Fruit fly (Drosophila melanogaster) whole organism, embryonic: ENCODE measurements around the gene RpS15Aa.
A peak's percentile ranks its signal among the peaks of the same experiment; 100 is the strongest.

Experiments
- CG10654 ChIP-seq: fragments of 200-800 bp; sonication (Bioruptor generic); optimal IDR thresholded peaks from 2 replicates; lab custom pipeline; 2016; ENCODE audit warnings: missing biosample characterization, missing genetic modification characterization
- CG11085 ChIP-seq: fragments of 200-800 bp; sonication (Bioruptor generic); IDR thresholded peaks from 2 replicates; pipeline ENCODE4 v1.3.6; 2022; ENCODE audit warnings: missing biosample characterization, missing genetic modification characterization
- CG11456 ChIP-seq: fragments of 200-800 bp; sonication (Bioruptor generic); IDR thresholded peaks from 3 replicates; pipeline ENCODE4 v1.3.6; 2022; ENCODE audit warnings: missing biosample characterization, missing genetic modification characterization
- CG12155 ChIP-seq: fragments of 200-800 bp; sonication (Bioruptor generic); optimal IDR thresholded peaks from 3 replicates; lab custom pipeline; 2016; ENCODE audit warnings: missing biosample characterization, missing genetic modification characterization
- CG12236 ChIP-seq: fragments of 200-800 bp; sonication (Bioruptor generic); optimal IDR thresholded peaks from 2 replicates; lab custom pipeline; 2016; ENCODE audit warnings: missing biosample characterization, missing genetic modification characterization
- CG1233 ChIP-seq: fragments of 200-800 bp; sonication (Bioruptor generic); optimal IDR thresholded peaks from 4 replicates; lab custom pipeline; 2018; ENCODE audit warnings: missing biosample characterization, mild to moderate bottlenecking, missing genetic modification characterization
- CG14441 ChIP-seq: fragments of 200-800 bp; sonication (Bioruptor generic); IDR thresholded peaks from 2 replicates; pipeline ENCODE4 v1.3.6; 2022; ENCODE audit warnings: missing biosample characterization, missing genetic modification characterization
- CG14710 ChIP-seq: fragments of 200-800 bp; sonication (Bioruptor generic); optimal IDR thresholded peaks from 3 replicates; lab custom pipeline; 2019; ENCODE audit warnings: missing biosample characterization, mild to moderate bottlenecking, missing genetic modification characterization, moderate library complexity
- CG15514 ChIP-seq: fragments of 200-800 bp; sonication (Bioruptor generic); optimal IDR thresholded peaks from 3 replicates; lab custom pipeline; 2017; ENCODE audit warnings: missing biosample characterization, missing genetic modification characterization, mild to moderate bottlenecking, moderate library complexity, missing genetic modification reagents
- CG16815 ChIP-seq: fragments of 200-800 bp; sonication (Bioruptor generic); optimal IDR thresholded peaks from 3 replicates; lab custom pipeline; 2017; ENCODE audit warnings: missing biosample characterization, mild to moderate bottlenecking, missing genetic modification characterization
- CG17328 ChIP-seq: fragments of 200-800 bp; sonication (Bioruptor generic); IDR thresholded peaks from 2 replicates; pipeline ENCODE4 v1.3.6; 2022; ENCODE audit warnings: missing biosample characterization, missing genetic modification characterization
- CG17568 ChIP-seq: fragments of 200-800 bp; sonication (Bioruptor generic); optimal IDR thresholded peaks from 2 replicates; lab custom pipeline; 2018; ENCODE audit warnings: missing biosample characterization, mild to moderate bottlenecking, missing genetic modification characterization, moderate library complexity
- CG18262 ChIP-seq: fragments of 200-800 bp; optimal IDR thresholded peaks from 3 replicates; lab custom pipeline; 2019; ENCODE audit warnings: missing biosample characterization, mild to moderate bottlenecking, missing genetic modification characterization, moderate library complexity
- CG2116 ChIP-seq: fragments of 200-800 bp; sonication (Bioruptor generic); optimal IDR thresholded peaks from 3 replicates; lab custom pipeline; 2018; ENCODE audit warnings: missing biosample characterization, mild to moderate bottlenecking, missing genetic modification characterization
- CG2129 ChIP-seq: fragments of 200-800 bp; sonication (Bioruptor generic); IDR thresholded peaks from 2 replicates; pipeline ENCODE4 v1.3.6; 2022; ENCODE audit warnings: missing biosample characterization, missing genetic modification characterization; ENCODE audit not compliant: partially characterized antibody
- CG2678 ChIP-seq: fragments of 200-800 bp; sonication (Bioruptor generic); optimal IDR thresholded peaks from 3 replicates; lab custom pipeline; 2019; ENCODE audit warnings: missing biosample characterization, mild to moderate bottlenecking, missing genetic modification characterization, moderate library complexity
- CG31224 ChIP-seq: fragments of 200-800 bp; sonication (Bioruptor generic); IDR thresholded peaks from 2 replicates; pipeline ENCODE4 v1.3.6; 2022; ENCODE audit warnings: missing biosample characterization, missing genetic modification characterization
- CG3163 ChIP-seq: fragments of 200-800 bp; sonication (Bioruptor generic); optimal IDR thresholded peaks from 3 replicates; lab custom pipeline; 2016; ENCODE audit warnings: missing biosample characterization, missing genetic modification characterization
- CG3407 ChIP-seq: fragments of 200-800 bp; sonication (Bioruptor generic); optimal IDR thresholded peaks from 2 replicates; lab custom pipeline; 2018; ENCODE audit warnings: missing biosample characterization, mild to moderate bottlenecking, missing genetic modification characterization
- CG3838 ChIP-seq: fragments of 200-800 bp; sonication (Bioruptor generic); optimal IDR thresholded peaks from 3 replicates; lab custom pipeline; 2016; ENCODE audit warnings: missing biosample characterization, missing genetic modification characterization
- CG3847 ChIP-seq: fragments of 200-800 bp; sonication (Bioruptor generic); IDR thresholded peaks from 2 replicates; pipeline ENCODE4 v1.3.6; 2022; ENCODE audit warnings: missing biosample characterization, missing genetic modification characterization
- CG43689 ChIP-seq: fragments of 200-800 bp; sonication (Bioruptor generic); IDR thresholded peaks from 2 replicates; pipeline ENCODE4 v1.3.6; 2022; ENCODE audit warnings: missing biosample characterization, missing genetic modification characterization
- CG4404 ChIP-seq: fragments of 200-800 bp; sonication (Bioruptor generic); IDR thresholded peaks from 2 replicates; pipeline ENCODE4 v1.3.6; 2022; ENCODE audit warnings: missing biosample characterization, missing genetic modification characterization
- CG4820 ChIP-seq: fragments of 200-800 bp; sonication (Bioruptor generic); optimal IDR thresholded peaks from 3 replicates; lab custom pipeline; 2016; ENCODE audit warnings: missing biosample characterization, missing genetic modification characterization
- CG6654 ChIP-seq: fragments of 200-800 bp; sonication (Bioruptor generic); optimal IDR thresholded peaks from 2 replicates; lab custom pipeline; 2017; ENCODE audit warnings: missing biosample characterization, mild to moderate bottlenecking, missing genetic modification characterization
- CG7357 ChIP-seq: fragments of 200-800 bp; sonication (Bioruptor generic); IDR thresholded peaks from 3 replicates; pipeline ENCODE4 v1.3.6; 2022; ENCODE audit warnings: missing biosample characterization, missing genetic modification characterization
- CG7745 ChIP-seq: fragments of 200-800 bp; sonication (Bioruptor generic); optimal IDR thresholded peaks from 2 replicates; lab custom pipeline; 2018; ENCODE audit warnings: missing biosample characterization, mild to moderate bottlenecking, missing genetic modification characterization, moderate library complexity
- CG8359 ChIP-seq: fragments of 200-800 bp; sonication (Bioruptor generic); optimal IDR thresholded peaks from 2 replicates; lab custom pipeline; 2017; ENCODE audit warnings: missing biosample characterization, mild to moderate bottlenecking, missing genetic modification characterization, borderline replicate concordance
- CG8765 ChIP-seq: fragments of 200-800 bp; sonication (Bioruptor generic); IDR thresholded peaks from 2 replicates; pipeline ENCODE4 v1.3.6; 2022; ENCODE audit warnings: missing biosample characterization, missing genetic modification characterization
- CG9817 ChIP-seq: fragments of 200-800 bp; sonication (Bioruptor generic); optimal IDR thresholded peaks from 2 replicates; lab custom pipeline; 2018; ENCODE audit warnings: missing biosample characterization, mild to moderate bottlenecking, missing genetic modification characterization, moderate library complexity
- Dll ChIP-seq: fragments of 200-800 bp; sonication (Bioruptor generic); IDR thresholded peaks from 4 replicates; pipeline ENCODE4 v1.3.6; 2022; ENCODE audit warnings: missing biosample characterization, missing genetic modification characterization; ENCODE audit not compliant: partially characterized antibody
- Drgx ChIP-seq: fragments of 200-800 bp; sonication (Bioruptor generic); IDR thresholded peaks from 2 replicates; pipeline ENCODE4 v1.3.6; 2022; ENCODE audit warnings: missing biosample characterization, missing genetic modification characterization
- GATAe ChIP-seq: fragments of 200-800 bp; sonication (Bioruptor generic); conservative IDR thresholded peaks from 2 replicates; pipeline ENCODE4 v1.3.6; 2022; ENCODE audit warnings: missing biosample characterization, missing genetic modification characterization
- Max ChIP-seq: fragments of 200-800 bp; sonication (Bioruptor generic); optimal IDR thresholded peaks from 2 replicates; lab custom pipeline; 2016; ENCODE audit warnings: missing biosample characterization, mild to moderate bottlenecking, missing genetic modification characterization
- Myb ChIP-seq: fragments of 200-800 bp; sonication (Bioruptor generic); optimal IDR thresholded peaks from 2 replicates; lab custom pipeline; 2016; ENCODE audit warnings: missing biosample characterization, missing genetic modification characterization
- Nf-YA ChIP-seq: fragments of 200-800 bp; sonication (Bioruptor generic); IDR thresholded peaks from 2 replicates; pipeline ENCODE4 v1.3.6; 2022; ENCODE audit warnings: missing biosample characterization, missing genetic modification characterization
- Rfx ChIP-seq: fragments of 200-800 bp; sonication (Bioruptor generic); IDR thresholded peaks from 2 replicates; pipeline ENCODE4 v1.3.6; 2022; ENCODE audit warnings: missing biosample characterization, missing genetic modification characterization
- Side ChIP-seq: fragments of 200-800 bp; sonication (Bioruptor generic); optimal IDR thresholded peaks from 2 replicates; lab custom pipeline; 2016; ENCODE audit warnings: missing biosample characterization, missing genetic modification characterization
- Six4 ChIP-seq: fragments of 200-800 bp; sonication (Bioruptor generic); optimal IDR thresholded peaks from 2 replicates; lab custom pipeline; 2016; ENCODE audit warnings: missing biosample characterization, missing genetic modification characterization
- YL-1 ChIP-seq: fragments of 200-800 bp; sonication (Bioruptor generic); optimal IDR thresholded peaks from 3 replicates; lab custom pipeline; 2017; ENCODE audit warnings: missing biosample characterization, mild to moderate bottlenecking, missing genetic modification characterization
- abd-A ChIP-seq: fragments of 200-800 bp; sonication (Bioruptor generic); optimal IDR thresholded peaks from 3 replicates; lab custom pipeline; 2019; ENCODE audit warnings: missing biosample characterization, mild to moderate bottlenecking, missing genetic modification characterization, moderate library complexity
- al ChIP-seq: fragments of 200-800 bp; sonication (Bioruptor generic); IDR thresholded peaks from 2 replicates; pipeline ENCODE4 v1.3.6; 2022; ENCODE audit warnings: missing biosample characterization, missing genetic modification characterization
- crp ChIP-seq, 2 experiments: fragments of 200-800 bp; sonication (Bioruptor generic); optimal IDR thresholded peaks; 2 replicates in 1 of 2; 3 replicates in 1 of 2; lab custom pipeline; 2017; ENCODE audit warnings: missing biosample characterization in 2 of 2, missing genetic modification characterization in 2 of 2, mild to moderate bottlenecking in 1 of 2, moderate library complexity in 1 of 2
- cwo ChIP-seq: fragments of 200-800 bp; sonication (Bioruptor generic); optimal IDR thresholded peaks from 3 replicates; lab custom pipeline; 2017; ENCODE audit warnings: missing biosample characterization, missing genetic modification characterization, mild to moderate bottlenecking, moderate library complexity, missing genetic modification reagents
- en ChIP-seq: fragments of 200-800 bp; sonication (Bioruptor generic); optimal IDR thresholded peaks from 2 replicates; lab custom pipeline; 2016; ENCODE audit warnings: missing biosample characterization, missing genetic modification characterization
- gfzf ChIP-seq: fragments of 200-800 bp; sonication (Bioruptor generic); optimal IDR thresholded peaks from 2 replicates; lab custom pipeline; 2016; ENCODE audit warnings: missing biosample characterization, mild to moderate bottlenecking, missing genetic modification characterization, moderate library complexity
- lov ChIP-seq, 2 experiments: fragments of 200-800 bp in 1 of 2; fragments of >200 bp in 1 of 2; sonication (Bioruptor generic) in 1 of 2; IDR thresholded peaks in 1 of 2; optimal IDR thresholded peaks in 1 of 2; 2 replicates in 1 of 2; 3 replicates in 1 of 2; pipeline versions ENCODE4 v1.3.6 to Lab custom; 2017 to 2022; ENCODE audit warnings: missing biosample characterization in 1 of 2, missing genetic modification characterization in 1 of 2
- run ChIP-seq: fragments of 200-800 bp; sonication (Bioruptor generic); optimal IDR thresholded peaks from 3 replicates; lab custom pipeline; 2018; ENCODE audit warnings: missing biosample characterization, mild to moderate bottlenecking, missing genetic modification characterization
- sens ChIP-seq: fragments of 200-800 bp; sonication (Bioruptor generic); peaks from one replicate; lab custom pipeline; 2016; ENCODE audit warnings: missing biosample characterization, missing genetic modification characterization
- sna ChIP-seq: fragments of 200-800 bp; sonication (Bioruptor generic); IDR thresholded peaks from 2 replicates; pipeline ENCODE4 v1.3.6; 2022; ENCODE audit warnings: missing biosample characterization, missing genetic modification characterization; ENCODE audit not compliant: partially characterized antibody

RpS15Aa gene

DNA sequence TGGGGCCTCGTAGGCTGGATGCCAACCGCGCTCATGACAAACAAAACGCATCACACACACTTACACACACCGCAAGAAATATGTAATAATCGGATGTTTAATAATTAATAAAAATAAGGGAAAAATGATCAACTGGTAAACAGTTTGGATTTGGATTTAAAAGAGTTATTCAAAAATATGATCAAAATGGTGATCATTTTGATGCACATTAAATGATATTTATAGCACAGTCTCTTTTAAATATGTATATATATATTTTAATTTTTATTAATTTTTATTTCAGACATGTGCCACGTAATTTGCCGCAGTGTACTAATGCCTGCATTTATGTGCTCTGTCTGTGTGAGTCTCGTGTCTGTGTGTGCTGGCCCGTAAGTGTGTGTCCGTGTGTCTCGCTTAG is 7.8 kb upstream of the RpS15Aa start (continued):
- TF ChIP-seq CG43689 (GFP tag; lab: Robert Waterston, UW) (no peak), CG2678 (tag; lab: Kevin White, UChicago) (peak; percentile 25), Drgx (GFP tag; lab: Robert Waterston, UW) (0 out of 2 replicates have a peak, but pooled peaks have one; percentile 21), CG12155 (no peak), en (no peak), CG6654 (GFP tag; lab: Kevin White, UChicago) (no peak), CG31224 (GFP tag; lab: Robert Waterston, UW) (no peak), sna (no peak), Six4 (GFP tag; lab: Kevin White, UChicago) (no peak)

DNA sequence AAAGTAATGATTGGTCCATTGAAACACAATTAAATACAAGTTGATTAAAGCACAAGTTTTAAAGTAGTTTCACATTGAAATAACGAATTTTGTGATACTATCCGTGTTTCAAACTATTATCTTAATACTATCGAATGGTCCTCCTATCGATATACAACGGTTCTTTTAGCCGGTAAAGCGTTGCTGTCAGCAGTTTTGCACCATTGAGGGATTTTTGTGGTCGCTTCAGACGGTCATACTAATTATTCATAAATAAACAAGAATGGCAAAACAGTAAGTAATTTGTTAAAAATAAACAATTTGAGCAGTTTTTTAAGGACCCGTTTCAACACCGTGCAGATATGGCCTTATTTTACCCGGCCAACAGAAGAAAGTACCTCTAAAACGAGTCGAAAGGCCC is 608 bp upstream of the RpS15Aa start, which contains the start of gene CG15747:
Gene CG15747 (plus strand): TSS at position 206 of the 400 bp plus-strand sequence.
- no peak for TF ChIP-seq CG16815 (GFP tag; lab: Kevin White, UChicago)
- TF ChIP-seq CG2129 (GFP tag; lab: Robert Waterston, UW), result peak; percentile 29; the same call in 1 of the 2 replicates
- no peak for TF ChIP-seq CG7745 (tag; lab: Kevin White, UChicago)
- no peak for TF ChIP-seq Side
- TF ChIP-seq CG3838 (GFP tag; lab: Kevin White, UChicago), result no peak
- no peak; the same call in 3 of the 4 replicates for TF ChIP-seq Dll (GFP tag; lab: Robert Waterston, UW)
- no peak for TF ChIP-seq CG8765
- no peak for TF ChIP-seq CG18262 (tag; lab: Kevin White, UChicago)
- TF ChIP-seq CG4820 (GFP tag; lab: Kevin White, UChicago), result no peak
- no peak for TF ChIP-seq lov (optimal IDR thresholded peaks at IDR 0.05; lab: Kevin White, UChicago)
- no peak for TF ChIP-seq lov (GFP tag; IDR thresholded peaks at IDR 0.05; lab: Robert Waterston, UW)
- no peak for TF ChIP-seq al (GFP tag; lab: Robert Waterston, UW)
- no peak for TF ChIP-seq crp (GFP tag; optimal IDR thresholded peaks at IDR 0.05; lab: Kevin White, UChicago)
- TF ChIP-seq CG4404 (GFP tag; lab: Robert Waterston, UW), result no peak
- TF ChIP-seq YL-1, result no peak
- TF ChIP-seq CG11456 (GFP tag; lab: Robert Waterston, UW), result no peak
- TF ChIP-seq Myb (GFP tag; lab: Kevin White, UChicago), result peak; percentile 53
- TF ChIP-seq Nf-YA (GFP tag; lab: Robert Waterston, UW), result no peak
- no peak for TF ChIP-seq abd-A
- TF ChIP-seq run, result no peak
- no peak for TF ChIP-seq CG12236 (GFP tag; lab: Kevin White, UChicago)
- no peak for TF ChIP-seq CG3847 (GFP tag; lab: Robert Waterston, UW)
- TF ChIP-seq CG11085 (GFP tag; lab: Robert Waterston, UW), result no peak
- no peak for TF ChIP-seq cwo (GFP tag; lab: Kevin White, UChicago)
- TF ChIP-seq CG2116 (GFP tag; lab: Kevin White, UChicago), result peak; percentile 13
- no peak for TF ChIP-seq CG10654 (GFP tag; lab: Kevin White, UChicago)
- TF ChIP-seq CG15514, result no peak
- TF ChIP-seq CG7357 (GFP tag; lab: Robert Waterston, UW), result no peak
- no peak for TF ChIP-seq CG9817 (tag; lab: Kevin White, UChicago)
- no peak for TF ChIP-seq CG14441
- TF ChIP-seq CG3407, result no peak
- no peak for TF ChIP-seq CG17568 (GFP tag; lab: Kevin White, UChicago)
- TF ChIP-seq CG14710 (tag; lab: Kevin White, UChicago), result no peak
- no peak for TF ChIP-seq CG3163 (GFP tag; lab: Kevin White, UChicago)
- TF ChIP-seq CG1233, result no peak
- TF ChIP-seq GATAe, result no peak
- peak; percentile 15 for TF ChIP-seq sens (GFP tag; lab: Kevin White, UChicago)
- TF ChIP-seq gfzf (GFP tag; lab: Kevin White, UChicago), result peak; percentile 63
- no peak for TF ChIP-seq Rfx (GFP tag; lab: Robert Waterston, UW)
- TF ChIP-seq CG17328, result no peak
- no peak for TF ChIP-seq Max (GFP tag; lab: Kevin White, UChicago)
- TF ChIP-seq CG8359 (GFP tag; lab: Kevin White, UChicago), result no peak
